Worm (Caenorhabditis elegans) whole organism, midembryonic: Measurements from ENCODE around the gene eif-2Bdelta.

ENCODE experiments used
- T22C8.4 ChIP-seq: fragments of 200-800 bp; sonication (Bioruptor generic); IDR thresholded peaks from 2 replicates; pipeline ENCODE4 v1.3.6; 2022; ENCODE audit warnings: missing genetic modification characterization, missing compliant biosample characterization
- cog-1 ChIP-seq: sonication (generic microtip); optimal IDR thresholded peaks from 2 replicates; lab custom pipeline; 2016; ENCODE audit warnings: missing genetic modification characterization, missing compliant biosample characterization
- flt-1 ChIP-seq: fragments of 200-800 bp; sonication (Bioruptor generic); IDR thresholded peaks from 2 replicates; pipeline ENCODE4 v1.3.6; 2022; ENCODE audit warnings: missing genetic modification characterization, missing compliant biosample characterization
- klf-2 ChIP-seq: fragments of 200-800 bp; sonication (Bioruptor generic); conservative IDR thresholded peaks from 2 replicates; pipeline ENCODE4 v1.3.6; 2022; ENCODE audit warnings: missing genetic modification reagents, missing genetic modification characterization, missing compliant biosample characterization
- med-1 ChIP-seq: sonication (generic microtip); optimal IDR thresholded peaks from 2 replicates; lab custom pipeline; 2017; ENCODE audit warnings: missing genetic modification characterization, mild to moderate bottlenecking, missing compliant biosample characterization, antibody characterized with exemption, missing genetic modification reagents; ENCODE audit not compliant: insufficient read depth
- ref-1 ChIP-seq: fragments of 200-800 bp; sonication (Bioruptor generic); conservative IDR thresholded peaks from 2 replicates; pipeline ENCODE4 v1.3.6; 2022; ENCODE audit warnings: missing genetic modification reagents, missing genetic modification characterization, missing compliant biosample characterization
- tab-1 ChIP-seq: fragments of 200-800 bp; sonication (Bioruptor generic); IDR thresholded peaks from 2 replicates; pipeline ENCODE4 v1.3.6; 2022; ENCODE audit warnings: missing genetic modification characterization, missing compliant biosample characterization
- ztf-23 ChIP-seq: fragments of 200-800 bp; sonication (Bioruptor generic); IDR thresholded peaks from 2 replicates; pipeline ENCODE4 v1.3.6; 2022; ENCODE audit warnings: missing genetic modification reagents, missing genetic modification characterization, missing compliant biosample characterization
- ztf-29 ChIP-seq: fragments of 200-800 bp; sonication (Bioruptor generic); IDR thresholded peaks from 2 replicates; pipeline ENCODE4 v1.3.6; 2022; ENCODE audit warnings: missing genetic modification reagents, missing genetic modification characterization, missing compliant biosample characterization

DNA sequence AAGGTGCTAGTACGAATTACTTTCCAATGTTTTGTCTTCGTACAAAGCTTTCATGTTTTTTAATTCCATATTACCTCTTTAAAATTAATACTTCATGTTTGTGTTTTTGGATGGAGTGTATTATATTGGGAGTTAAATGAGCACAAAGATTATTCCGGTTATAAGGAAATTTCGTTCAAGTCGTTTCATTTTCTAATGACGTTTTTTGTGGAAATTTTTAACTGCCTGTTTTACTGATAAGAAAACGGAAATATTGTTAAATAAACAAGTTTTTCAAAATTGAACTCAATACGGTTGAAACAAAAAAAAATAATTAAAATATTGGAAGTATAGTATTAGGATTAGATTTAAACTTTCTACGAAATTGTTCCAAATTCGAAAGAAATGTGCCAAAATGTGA, 13.7 kb downstream of the eif-2Bdelta start:
- TF ChIP-seq flt-1 = no peak
- no peak for TF ChIP-seq ztf-23
- TF ChIP-seq T22C8.4 (GFP tag; lab: Robert Waterston, UW) = no peak
- TF ChIP-seq ztf-29 = no peak
- TF ChIP-seq klf-2 (GFP tag; lab: Robert Waterston, UW) = no peak
- TF ChIP-seq cog-1 = no peak
- TF ChIP-seq tab-1 = no peak
- TF ChIP-seq ref-1 (GFP tag; lab: Robert Waterston, UW) = no peak
- no peak for TF ChIP-seq med-1 (GFP tag; lab: Kevin White, UChicago)
